Worm (Caenorhabditis elegans): ENCODE data around the gene srg-46.

DNA sequence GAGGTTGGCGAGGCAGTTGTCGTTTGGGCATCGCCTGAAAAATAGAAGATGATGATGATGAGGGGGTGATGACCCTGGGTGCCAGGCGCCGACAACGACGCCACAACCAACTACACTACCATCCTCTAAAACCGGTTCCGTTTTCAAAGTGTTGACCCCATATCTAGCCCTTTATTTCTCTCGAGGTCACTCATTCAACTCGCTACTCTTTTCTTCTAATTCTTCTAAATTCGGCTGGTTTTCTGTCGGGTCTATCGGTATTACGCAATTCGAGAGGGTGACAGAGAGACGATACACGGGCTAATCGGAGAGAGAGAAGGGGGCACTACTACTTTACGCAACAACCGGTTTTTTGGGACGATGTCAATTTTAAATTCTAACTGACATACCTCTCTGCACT, 7.8 kb downstream of the srg-46 start:
- TF ChIP-seq fos-1 (tag; optimal IDR thresholded peaks at IDR 0.05) = no peak
- TF ChIP-seq ctbp-1 (GFP tag; IDR thresholded peaks at IDR 0.05) = no peak
